Worm (Caenorhabditis elegans): Measurements from ENCODE around the gene K07F5.15.

The K07F5.15 gene

DNA sequence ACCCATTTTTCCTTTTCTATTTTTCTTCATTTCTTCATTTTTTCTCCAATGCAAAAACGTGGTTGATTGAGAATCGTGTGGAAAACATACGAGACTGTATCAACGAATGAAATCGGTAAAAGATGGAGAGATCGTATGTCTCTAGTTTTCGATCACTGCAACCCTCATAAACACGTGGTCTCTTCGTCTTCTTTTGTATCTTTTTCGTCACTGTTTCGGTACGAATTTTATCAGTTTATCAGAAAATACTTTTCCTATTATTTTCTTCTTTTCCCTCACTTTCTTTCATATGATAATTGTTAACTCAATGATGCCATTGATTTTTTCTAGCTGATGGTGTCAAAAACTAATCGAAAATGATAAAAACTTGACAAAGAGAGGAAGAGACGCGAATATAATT is 10.8 kb downstream of the K07F5.15 start (continued):
- TF ChIP-seq dpl-1 (GFP tag; optimal IDR thresholded peaks at IDR 0.05) (peak; percentile 14), ZK546.5 (tag; optimal IDR thresholded peaks at IDR 0.05) (no peak), ztf-11 (tag; optimal IDR thresholded peaks at IDR 0.05) (no peak), lsy-2 (tag; optimal IDR thresholded peaks at IDR 0.05) (peak in 1 of 2 experiments; percentile 60), fkh-10 (GFP tag; optimal IDR thresholded peaks at IDR 0.05) (no peak), tra-1 (GFP tag; IDR thresholded peaks at IDR 0.05) (no peak), unc-62 (GFP tag; optimal IDR thresholded peaks at IDR 0.05 in 1 of 2) (peak in 1 of 2 experiments; percentile 43), unc-62 (tag; optimal IDR thresholded peaks at IDR 0.05) (no peak), daf-16 (GFP tag; optimal IDR thresholded peaks at IDR 0.05) (no peak), daf-16 (tag; optimal IDR thresholded peaks at IDR 0.05) (peak; percentile 88)

ce11 chrIV:9878893-9879379 is 14.1 kb downstream of the K07F5.15 start, which contains the start of gene nhr-4:
TSS of gene nhr-4 (plus strand) at chrIV:9879329.
- TF ChIP-seq unc-130 (GFP tag; optimal IDR thresholded peaks at IDR 0.05) (no peak), madf-5 (GFP tag; IDR thresholded peaks at IDR 0.05) (no peak), dve-1 (tag; optimal IDR thresholded peaks at IDR 0.05; ENCODE audit: insufficient read depth) (no peak), hlh-11 (tag; optimal IDR thresholded peaks at IDR 0.05) (no peak), D1046.2 (GFP tag; IDR thresholded peaks at IDR 0.05) (no peak), ZK546.5 (tag; optimal IDR thresholded peaks at IDR 0.05) (no peak), nhr-41 (GFP tag; IDR thresholded peaks at IDR 0.05) (no peak)

DNA sequence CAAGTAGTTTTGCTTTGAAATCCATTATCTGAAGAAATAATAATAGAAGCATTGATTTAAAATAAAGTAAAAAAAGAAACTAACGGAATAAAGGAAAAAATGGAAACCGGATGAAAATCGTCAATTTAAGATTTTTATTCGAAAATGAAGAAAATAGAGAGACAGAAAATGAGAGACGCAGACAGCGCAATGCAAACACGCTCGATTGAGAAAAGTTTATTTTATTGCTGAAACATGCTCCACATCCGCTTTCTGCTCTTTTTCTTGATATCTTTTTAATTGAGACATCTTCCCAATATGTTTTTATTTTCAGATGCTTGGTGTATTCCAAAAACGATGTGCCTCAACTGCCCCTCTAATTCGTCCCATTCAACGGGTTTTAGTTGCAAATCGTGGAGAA is 19.4 kb downstream of the K07F5.15 start, which contains the start of the genes prp-18 and mccc-1:
prp-18 (minus strand) TSS at position 127 of the 400 bp plus-strand sequence.
mccc-1 (plus strand) TSS at position 314 of the 400 bp plus-strand sequence.
- TF ChIP-seq T20F7.1 (GFP tag; optimal IDR thresholded peaks at IDR 0.05) (peak; percentile 48), madf-5 (GFP tag; IDR thresholded peaks at IDR 0.05) (0 out of 4 replicates have a peak, but pooled peaks of 1 of the 2 experiments have one; percentile 14), mep-1 (tag; optimal IDR thresholded peaks at IDR 0.05) (no peak), pha-4 (GFP tag; IDR thresholded peaks at IDR 0.05) (no peak), pha-4 (tag; optimal IDR thresholded peaks at IDR 0.05) (no peak), nhr-77 (tag; optimal IDR thresholded peaks at IDR 0.05) (peak; percentile 34), lin-38 (GFP tag; IDR thresholded peaks at IDR 0.05) (peak; percentile 94), fos-1 (tag; optimal IDR thresholded peaks at IDR 0.05) (no peak), mes-2 (tag; optimal IDR thresholded peaks at IDR 0.05; ENCODE audit: poor library complexity, severe bottlenecking) (peak; percentile 72), snpc-1.2 (GFP tag; IDR thresholded peaks at IDR 0.05) (0 out of 2 replicates have a peak, but pooled peaks have one; percentile 24), unc-39 (tag; optimal IDR thresholded peaks at IDR 0.05) (no peak), hlh-11 (tag; optimal IDR thresholded peaks at IDR 0.05) (peak; percentile 3), lin-1 (GFP tag; IDR thresholded peaks at IDR 0.05) (no peak), php-3 (GFP tag; IDR thresholded peaks at IDR 0.05) (no peak), unc-130 (GFP tag; optimal IDR thresholded peaks at IDR 0.05) (peak; percentile 64), dpl-1 (GFP tag; optimal IDR thresholded peaks at IDR 0.05) (peak; percentile 61), nhr-28 (tag; optimal IDR thresholded peaks at IDR 0.05) (peak; percentile 4), nhr-6 (tag; optimal IDR thresholded peaks at IDR 0.05) (peak; percentile 57)

ce11 chrIV:9889857-9890256 is 25.0 kb downstream of the K07F5.15 start, which contains the start of gene ttbk-3:
TSS of gene ttbk-3 (minus strand) at chrIV:9889957.
- TF ChIP-seq tag-97 (GFP tag; IDR thresholded peaks at IDR 0.05): no peak
- no peak for TF ChIP-seq ces-1 (GFP tag; optimal IDR thresholded peaks at IDR 0.05)
- no peak for TF ChIP-seq nhr-48 (tag; optimal IDR thresholded peaks at IDR 0.05)
- TF ChIP-seq F10B5.3 (tag; optimal IDR thresholded peaks at IDR 0.05): no peak
- no peak for TF ChIP-seq mes-2 (tag; optimal IDR thresholded peaks at IDR 0.05; ENCODE audit: poor library complexity, severe bottlenecking)
- no peak for TF ChIP-seq attf-4 (tag; optimal IDR thresholded peaks at IDR 0.05)
- no peak for TF ChIP-seq ceh-28 (tag; optimal IDR thresholded peaks at IDR 0.05)
- no peak for TF ChIP-seq mxl-2 (GFP tag; conservative IDR thresholded peaks at IDR 0.05)
- no peak for TF ChIP-seq hmg-1.1 (GFP tag; IDR thresholded peaks at IDR 0.05)
- TF ChIP-seq ceh-20 (GFP tag; IDR thresholded peaks at IDR 0.05): no peak
- TF ChIP-seq Y5F2A.4 (GFP tag; optimal IDR thresholded peaks at IDR 0.05): no peak
- no peak for TF ChIP-seq hlh-30 (tag; optimal IDR thresholded peaks at IDR 0.05; ENCODE audit: insufficient read depth)
- TF ChIP-seq mdl-1 (tag; optimal IDR thresholded peaks at IDR 0.05): no peak
